Fruit fly (Drosophila melanogaster) whole organism, embryonic: ENCODE data around the gene ssp3.

ENCODE experiments used
- Adf1 ChIP-seq: fragments of 200-800 bp; sonication (Bioruptor generic); IDR thresholded peaks from 2 replicates; pipeline ENCODE4 v1.3.6; 2022; ENCODE audit warnings: missing biosample characterization, missing genetic modification characterization
- Atf-2 ChIP-seq: fragments of 200-800 bp; sonication (Bioruptor generic); optimal IDR thresholded peaks from 2 replicates; lab custom pipeline; 2016; ENCODE audit warnings: missing biosample characterization, missing genetic modification characterization
- CG10543 ChIP-seq: fragments of 200-800 bp; sonication (Bioruptor generic); optimal IDR thresholded peaks from 3 replicates; lab custom pipeline; 2017; ENCODE audit warnings: missing biosample characterization, mild to moderate bottlenecking, missing genetic modification characterization, moderate library complexity
- CG10565 ChIP-seq: fragments of 200-800 bp; sonication (Bioruptor generic); optimal IDR thresholded peaks from 3 replicates; lab custom pipeline; 2016; ENCODE audit warnings: missing biosample characterization, mild to moderate bottlenecking, missing genetic modification characterization
- CG13123 ChIP-seq: fragments of 200-800 bp; sonication (Bioruptor generic); optimal IDR thresholded peaks from 2 replicates; lab custom pipeline; 2016; ENCODE audit warnings: missing biosample characterization, missing genetic modification characterization
- CG14710 ChIP-seq: fragments of 200-800 bp; sonication (Bioruptor generic); optimal IDR thresholded peaks from 3 replicates; lab custom pipeline; 2019; ENCODE audit warnings: missing biosample characterization, mild to moderate bottlenecking, missing genetic modification characterization, moderate library complexity
- CG14965 ChIP-seq: fragments of 200-800 bp; sonication (Bioruptor generic); optimal IDR thresholded peaks from 2 replicates; lab custom pipeline; 2016; ENCODE audit warnings: missing biosample characterization, missing genetic modification characterization, borderline replicate concordance
- CG16779 ChIP-seq: fragments of 200-800 bp; sonication (Bioruptor generic); IDR thresholded peaks from 2 replicates; pipeline ENCODE4 v1.3.6; 2022; ENCODE audit warnings: missing biosample characterization, missing genetic modification characterization
- CG16863 ChIP-seq: fragments of 200-800 bp; sonication (Bioruptor generic); optimal IDR thresholded peaks from 3 replicates; lab custom pipeline; 2016; ENCODE audit warnings: missing biosample characterization, missing genetic modification characterization
- CG17359 ChIP-seq: fragments of 200-800 bp; sonication (Bioruptor generic); optimal IDR thresholded peaks from 3 replicates; lab custom pipeline; 2018; ENCODE audit warnings: missing biosample characterization, mild to moderate bottlenecking, missing genetic modification characterization, moderate library complexity
- CG17385 ChIP-seq: fragments of 200-800 bp; sonication (Bioruptor generic); optimal IDR thresholded peaks from 3 replicates; lab custom pipeline; 2018; ENCODE audit warnings: missing biosample characterization, mild to moderate bottlenecking, missing genetic modification characterization
- CG1832 ChIP-seq: fragments of 200-800 bp; sonication (Bioruptor generic); optimal IDR thresholded peaks from 2 replicates; lab custom pipeline; 2017; ENCODE audit warnings: missing biosample characterization, mild to moderate bottlenecking, missing genetic modification characterization, inconsistent platforms
- CG31365 ChIP-seq: fragments of 200-800 bp; sonication (Bioruptor generic); optimal IDR thresholded peaks from 2 replicates; lab custom pipeline; 2018; ENCODE audit warnings: missing biosample characterization, mild to moderate bottlenecking, missing genetic modification characterization
- CG3726 ChIP-seq: fragments of 200-800 bp; sonication (Bioruptor generic); IDR thresholded peaks from 3 replicates; pipeline ENCODE4, ENCODE4 v1.3.6; 2022; ENCODE audit warnings: missing biosample characterization, missing genetic modification characterization
- CG3847 ChIP-seq: fragments of 200-800 bp; sonication (Bioruptor generic); IDR thresholded peaks from 2 replicates; pipeline ENCODE4 v1.3.6; 2022; ENCODE audit warnings: missing biosample characterization, missing genetic modification characterization
- CG4360 ChIP-seq: fragments of 200-800 bp; sonication (Bioruptor generic); IDR thresholded peaks from 2 replicates; pipeline ENCODE4 v1.3.6; 2022; ENCODE audit warnings: missing biosample characterization, missing genetic modification characterization
- CG4424 ChIP-seq: fragments of 200-800 bp; sonication (Bioruptor generic); optimal IDR thresholded peaks from 3 replicates; lab custom pipeline; 2016; ENCODE audit warnings: missing biosample characterization, missing genetic modification characterization
- CG6175 ChIP-seq: fragments of 200-800 bp; sonication (Bioruptor generic); IDR thresholded peaks from 3 replicates; pipeline ENCODE4 v1.3.6; 2022; ENCODE audit warnings: missing biosample characterization, missing genetic modification characterization
- CG6689 ChIP-seq: fragments of 200-800 bp; sonication (Bioruptor generic); IDR thresholded peaks from 2 replicates; pipeline ENCODE4 v1.3.6; 2022; ENCODE audit warnings: missing biosample characterization, missing genetic modification characterization
- CG6791 ChIP-seq: fragments of 200-800 bp; sonication (Bioruptor generic); IDR thresholded peaks from 3 replicates; pipeline ENCODE4 v1.3.6; 2022; ENCODE audit warnings: missing biosample characterization, missing genetic modification characterization; ENCODE audit not compliant: partially characterized antibody
- CG6813 ChIP-seq: fragments of 200-800 bp; sonication (Bioruptor generic); optimal IDR thresholded peaks from 2 replicates; lab custom pipeline; 2017; ENCODE audit warnings: missing biosample characterization, missing genetic modification characterization, mild to moderate bottlenecking, moderate library complexity, missing genetic modification reagents
- CG7556 ChIP-seq: fragments of 200-800 bp; sonication (Bioruptor generic); optimal IDR thresholded peaks from 2 replicates; lab custom pipeline; 2017; ENCODE audit warnings: missing biosample characterization, mild to moderate bottlenecking, missing genetic modification characterization
- CG8359 ChIP-seq: fragments of 200-800 bp; sonication (Bioruptor generic); optimal IDR thresholded peaks from 2 replicates; lab custom pipeline; 2017; ENCODE audit warnings: missing biosample characterization, mild to moderate bottlenecking, missing genetic modification characterization, borderline replicate concordance
- CG8924 ChIP-seq: fragments of 200-800 bp; optimal IDR thresholded peaks from 3 replicates; lab custom pipeline; 2019; ENCODE audit warnings: missing biosample characterization, mild to moderate bottlenecking, missing genetic modification characterization, moderate library complexity
- Dek ChIP-seq: fragments of 200-800 bp; sonication (Bioruptor generic); optimal IDR thresholded peaks from 3 replicates; lab custom pipeline; 2019; ENCODE audit warnings: missing biosample characterization, mild to moderate bottlenecking, missing genetic modification characterization, moderate library complexity
- Dll ChIP-seq: fragments of 200-800 bp; sonication (Bioruptor generic); IDR thresholded peaks from 4 replicates; pipeline ENCODE4 v1.3.6; 2022; ENCODE audit warnings: missing biosample characterization, missing genetic modification characterization; ENCODE audit not compliant: partially characterized antibody
- Elba2 ChIP-seq: fragments of 200-800 bp; sonication (Bioruptor generic); optimal IDR thresholded peaks from 3 replicates; lab custom pipeline; 2016; ENCODE audit warnings: missing biosample characterization, missing genetic modification characterization
- HLHmδ ChIP-seq: fragments of 200-800 bp; sonication (Bioruptor generic); optimal IDR thresholded peaks from 2 replicates; lab custom pipeline; 2018; ENCODE audit warnings: missing biosample characterization, mild to moderate bottlenecking, missing genetic modification characterization, moderate library complexity
- Hand ChIP-seq: fragments of 200-800 bp; sonication (Bioruptor generic); optimal IDR thresholded peaks from 2 replicates; lab custom pipeline; 2017; ENCODE audit warnings: mild to moderate bottlenecking, missing biosample characterization, missing genetic modification reagents, missing genetic modification characterization
- HmgZ ChIP-seq: fragments of 200-800 bp; sonication (Bioruptor generic); optimal IDR thresholded peaks from 2 replicates; lab custom pipeline; 2018; ENCODE audit warnings: missing biosample characterization, mild to moderate bottlenecking, missing genetic modification characterization
- Hr51 ChIP-seq, 2 experiments: fragments of 200-800 bp; sonication (Bioruptor generic); optimal IDR thresholded peaks; 2 replicates in 1 of 2; 3 replicates in 1 of 2; lab custom pipeline; 2016 to 2018; ENCODE audit warnings: missing biosample characterization in 2 of 2, missing genetic modification characterization in 2 of 2, mild to moderate bottlenecking in 1 of 2, moderate library complexity in 1 of 2
- MTF-1 ChIP-seq: fragments of 200-800 bp; sonication (Bioruptor generic); optimal IDR thresholded peaks from 2 replicates; lab custom pipeline; 2018; ENCODE audit warnings: missing biosample characterization, mild to moderate bottlenecking, missing genetic modification characterization, borderline replicate concordance
- NC2β ChIP-seq: fragments of 200-800 bp; sonication (Bioruptor generic); optimal IDR thresholded peaks from 2 replicates; lab custom pipeline; 2016; ENCODE audit warnings: missing biosample characterization, missing genetic modification characterization
- Nf-YB ChIP-seq: fragments of 200-800 bp; sonication (Bioruptor generic); optimal IDR thresholded peaks from 3 replicates; lab custom pipeline; 2019; ENCODE audit warnings: missing biosample characterization, mild to moderate bottlenecking, missing genetic modification characterization, moderate library complexity
- Sox102F ChIP-seq: fragments of 200-800 bp; sonication (Bioruptor generic); optimal IDR thresholded peaks from 2 replicates; lab custom pipeline; 2018; ENCODE audit warnings: missing biosample characterization, mild to moderate bottlenecking, missing genetic modification characterization, moderate library complexity
- Sry-β ChIP-seq: fragments of 200-800 bp; sonication (Bioruptor generic); optimal IDR thresholded peaks from 2 replicates; lab custom pipeline; 2018; ENCODE audit warnings: missing biosample characterization, mild to moderate bottlenecking, missing genetic modification characterization, moderate library complexity
- YL-1 ChIP-seq: fragments of 200-800 bp; sonication (Bioruptor generic); optimal IDR thresholded peaks from 3 replicates; lab custom pipeline; 2017; ENCODE audit warnings: missing biosample characterization, mild to moderate bottlenecking, missing genetic modification characterization
- chn ChIP-seq: fragments of 200-800 bp; sonication (Bioruptor generic); optimal IDR thresholded peaks from 2 replicates; lab custom pipeline; 2016; ENCODE audit warnings: missing biosample characterization, missing genetic modification characterization
- crc ChIP-seq: fragments of 200-800 bp; sonication (Bioruptor generic); optimal IDR thresholded peaks from 2 replicates; lab custom pipeline; 2016; ENCODE audit warnings: missing biosample characterization, missing genetic modification characterization
- crol ChIP-seq: fragments of 200-800 bp; sonication (Bioruptor generic); IDR thresholded peaks from 2 replicates; pipeline ENCODE4 v1.3.6; 2022; ENCODE audit warnings: missing biosample characterization, missing genetic modification characterization
- crp ChIP-seq, 2 experiments: fragments of 200-800 bp; sonication (Bioruptor generic); optimal IDR thresholded peaks; 2 replicates in 1 of 2; 3 replicates in 1 of 2; lab custom pipeline; 2017; ENCODE audit warnings: missing biosample characterization in 2 of 2, missing genetic modification characterization in 2 of 2, mild to moderate bottlenecking in 1 of 2, moderate library complexity in 1 of 2
- danr ChIP-seq: fragments of 200-800 bp; sonication (Bioruptor generic); IDR thresholded peaks from 2 replicates; pipeline ENCODE4 v1.3.6; 2022; ENCODE audit warnings: missing biosample characterization, missing genetic modification characterization
- eve ChIP-seq, 2 experiments: fragments of >200 bp; optimal IDR thresholded peaks; 2 replicates each; lab custom pipeline; 2017; ENCODE audit warnings: missing biosample characterization in 2 of 2, missing genetic modification characterization in 2 of 2
- gsb-n ChIP-seq: fragments of 200-800 bp; sonication (Bioruptor generic); optimal IDR thresholded peaks from 3 replicates; lab custom pipeline; 2018; ENCODE audit warnings: missing biosample characterization, mild to moderate bottlenecking, missing genetic modification characterization
- h ChIP-seq: fragments of >200 bp; optimal IDR thresholded peaks from 2 replicates; lab custom pipeline; 2017
- ken ChIP-seq: fragments of 200-800 bp; sonication (Bioruptor generic); IDR thresholded peaks from 3 replicates; pipeline ENCODE4 v1.3.6; 2022; ENCODE audit warnings: missing biosample characterization, missing genetic modification characterization
- lbe ChIP-seq: fragments of 200-800 bp; sonication (Bioruptor generic); optimal IDR thresholded peaks from 2 replicates; lab custom pipeline; 2016; ENCODE audit warnings: missing biosample characterization, mild to moderate bottlenecking, missing genetic modification characterization
- pnt ChIP-seq: fragments of 200-800 bp; sonication (Bioruptor generic); optimal IDR thresholded peaks from 3 replicates; lab custom pipeline; 2016; ENCODE audit warnings: missing biosample characterization, missing genetic modification characterization
- rib ChIP-seq: fragments of 200-800 bp; sonication (Bioruptor generic); IDR thresholded peaks from 2 replicates; pipeline ENCODE4 v1.3.6; 2022; ENCODE audit warnings: missing biosample characterization, missing genetic modification characterization
- tll ChIP-seq, 2 experiments: fragments of 200-800 bp in 1 of 2; fragments of >200 bp in 1 of 2; sonication (Bioruptor generic) in 1 of 2; optimal IDR thresholded peaks; 2 replicates each; lab custom pipeline; 2017 to 2019; ENCODE audit warnings: missing biosample characterization in 2 of 2, missing genetic modification characterization in 2 of 2, mild to moderate bottlenecking in 1 of 2, moderate library complexity in 1 of 2

The ssp3 gene

dm6 chr2L:18899862-18900261, 43.9 kb downstream of the ssp3 start (continued):
- TF ChIP-seq CG4360 = peak; percentile 37; the same call in 1 of the 2 replicates
- no peak for TF ChIP-seq rib (GFP tag; lab: Robert Waterston, UW)
- peak; percentile 47 for TF ChIP-seq gsb-n (tag; lab: Kevin White, UChicago)
- TF ChIP-seq crol = no peak
- no peak for TF ChIP-seq Elba2 (GFP tag; lab: Kevin White, UChicago)
- no peak for TF ChIP-seq CG7556
- peak; percentile 24 for TF ChIP-seq NC2β (GFP tag; lab: Kevin White, UChicago)
- no peak for TF ChIP-seq CG16779 (GFP tag; lab: Robert Waterston, UW)
- no peak for TF ChIP-seq eve (GFP tag; optimal IDR thresholded peaks at IDR 0.05; lab: Kevin White, UChicago)
- TF ChIP-seq CG17359 = peak; percentile 71
- TF ChIP-seq CG14965 = no peak
- TF ChIP-seq CG8924 = peak; percentile 44
- TF ChIP-seq CG14710 (tag; lab: Kevin White, UChicago) = peak; percentile 58
- TF ChIP-seq crc (GFP tag; lab: Kevin White, UChicago) = no peak
- TF ChIP-seq danr = peak; percentile 50; the same call in 1 of the 2 replicates
- peak in 1 of 2 experiments; percentile 28 for TF ChIP-seq Hr51 (GFP tag; optimal IDR thresholded peaks at IDR 0.05; lab: Kevin White, UChicago)
- peak; percentile 43 for TF ChIP-seq chn (GFP tag; lab: Kevin White, UChicago)
- TF ChIP-seq CG8359 (GFP tag; lab: Kevin White, UChicago) = peak; percentile 48
- TF ChIP-seq CG16863 (GFP tag; lab: Kevin White, UChicago) = peak; percentile 43
- no peak for TF ChIP-seq MTF-1
- TF ChIP-seq tll (GFP tag; optimal IDR thresholded peaks at IDR 0.05; lab: Kevin White, UChicago) = no peak
- no peak for TF ChIP-seq CG6175
- TF ChIP-seq Nf-YB (GFP tag; lab: Kevin White, UChicago) = no peak
- TF ChIP-seq lbe (GFP tag; lab: Kevin White, UChicago) = no peak
- no peak for TF ChIP-seq CG6813 (GFP tag; lab: Kevin White, UChicago)
- no peak for TF ChIP-seq CG6791
- 0 out of 3 replicates have a peak, but pooled peaks have one; percentile 22 for TF ChIP-seq ken (GFP tag; lab: Robert Waterston, UW)
- TF ChIP-seq Adf1 (GFP tag; lab: Robert Waterston, UW) = no peak
- no peak for TF ChIP-seq CG10565 (GFP tag; lab: Kevin White, UChicago)
- peak; percentile 38 for TF ChIP-seq CG17385 (GFP tag; lab: Kevin White, UChicago)
- no peak for TF ChIP-seq crp (GFP tag; optimal IDR thresholded peaks at IDR 0.05; lab: Kevin White, UChicago)
- no peak for TF ChIP-seq CG31365 (tag; lab: Kevin White, UChicago)
- no peak for TF ChIP-seq Hand
- TF ChIP-seq CG1832 = no peak
- peak; percentile 59 for TF ChIP-seq CG4424 (GFP tag; lab: Kevin White, UChicago)
- TF ChIP-seq HLHmδ (GFP tag; lab: Kevin White, UChicago) = no peak
- TF ChIP-seq Sry-β = peak; percentile 17
- TF ChIP-seq CG3847 = no peak
- no peak for TF ChIP-seq h
- peak; percentile 26 for TF ChIP-seq pnt (GFP tag; lab: Kevin White, UChicago)
- TF ChIP-seq Dek = no peak
- no peak for TF ChIP-seq Dll (GFP tag; lab: Robert Waterston, UW)
- TF ChIP-seq CG3726 (GFP tag; lab: Robert Waterston, UW) = no peak
- TF ChIP-seq CG13123 (GFP tag; lab: Kevin White, UChicago) = no peak
- TF ChIP-seq Atf-2 (GFP tag; lab: Kevin White, UChicago) = no peak
- TF ChIP-seq Sox102F (GFP tag; lab: Kevin White, UChicago) = peak; percentile 71
- TF ChIP-seq CG10543 = no peak
- TF ChIP-seq YL-1 (GFP tag; lab: Kevin White, UChicago) = no peak
- peak; percentile 62 for TF ChIP-seq CG6689 (GFP tag; lab: Robert Waterston, UW)
- TF ChIP-seq HmgZ (tag; lab: Kevin White, UChicago) = no peak
